Fruit fly (Drosophila melanogaster): ENCODE measurements around the gene CG15005.

CG15005 gene

DNA sequence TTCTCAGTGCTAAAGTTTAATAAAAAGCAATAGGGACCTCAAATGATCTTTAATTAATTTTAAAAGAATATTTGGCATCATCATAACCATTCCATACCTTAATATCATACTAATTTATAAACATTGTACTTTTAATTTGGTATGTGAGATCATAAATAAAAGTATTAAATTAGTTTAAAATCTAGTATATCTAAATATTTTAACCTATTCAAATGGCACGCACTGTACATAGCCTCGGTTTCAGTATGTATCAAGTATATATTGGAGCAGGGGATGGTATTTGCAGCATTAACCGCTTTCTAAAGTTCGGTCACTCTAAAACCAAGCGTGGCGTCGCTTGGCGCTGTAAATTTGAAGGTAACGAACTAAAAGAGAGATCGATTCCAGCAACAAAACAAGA is 38.3 kb upstream of the CG15005 start, which contains the start of gene pav (continued):
- TF ChIP-seq CG11504 (tag; optimal IDR thresholded peaks at IDR 0.05): no peak
- no peak for TF ChIP-seq abd-A (tag; optimal IDR thresholded peaks at IDR 0.05)
- TF ChIP-seq Abd-B (GFP tag; optimal IDR thresholded peaks at IDR 0.05): peak; percentile 4
- TF ChIP-seq CG11695 (GFP tag; IDR thresholded peaks at IDR 0.05): peak; percentile 80
- TF ChIP-seq Awh (GFP tag; IDR thresholded peaks at IDR 0.05): no peak; the same call in 1 of the 2 replicates
- no peak for TF ChIP-seq fd64A (GFP tag; optimal IDR thresholded peaks at IDR 0.05)
- no peak for TF ChIP-seq Atf3 (GFP tag; optimal IDR thresholded peaks at IDR 0.05)
- TF ChIP-seq so (GFP tag; IDR thresholded peaks at IDR 0.05): peak; percentile 47; the same call in 1 of the 3 replicates
- no peak for TF ChIP-seq gcm (GFP tag; optimal IDR thresholded peaks at IDR 0.05)
- no peak for TF ChIP-seq Hr78 (GFP tag; optimal IDR thresholded peaks at IDR 0.05)
- TF ChIP-seq CG14710 (tag; optimal IDR thresholded peaks at IDR 0.05): peak; percentile 65
- no peak for TF ChIP-seq Gug (GFP tag; IDR thresholded peaks at IDR 0.05)
- TF ChIP-seq fu2 (GFP tag; optimal IDR thresholded peaks at IDR 0.05): no peak
- TF ChIP-seq Vsx1 (GFP tag; optimal IDR thresholded peaks at IDR 0.05): no peak
- TF ChIP-seq gsb (GFP tag; IDR thresholded peaks at IDR 0.05): no peak
- peak; percentile 69 for TF ChIP-seq Rfx (GFP tag; IDR thresholded peaks at IDR 0.05)
- TF ChIP-seq Usf (GFP tag; optimal IDR thresholded peaks at IDR 0.05): no peak
- TF ChIP-seq CG8359 (GFP tag; optimal IDR thresholded peaks at IDR 0.05; ENCODE audit: borderline replicate concordance): no peak
- no peak for TF ChIP-seq CG2889 (GFP tag; IDR thresholded peaks at IDR 0.05)
- TF ChIP-seq CG17802 (tag; optimal IDR thresholded peaks at IDR 0.05): no peak
- TF ChIP-seq lbe (GFP tag; optimal IDR thresholded peaks at IDR 0.05): no peak
- TF ChIP-seq schlank (tag; optimal IDR thresholded peaks at IDR 0.05): no peak
- TF ChIP-seq CG17328 (GFP tag; IDR thresholded peaks at IDR 0.05): no peak
- peak; percentile 71 for TF ChIP-seq CG2712 (tag; optimal IDR thresholded peaks at IDR 0.05)
- TF ChIP-seq CG12104 (GFP tag; optimal IDR thresholded peaks at IDR 0.05): peak; percentile 18
- peak; percentile 66 for TF ChIP-seq CG8924 (tag; optimal IDR thresholded peaks at IDR 0.05)
- no peak for TF ChIP-seq pita (GFP tag; optimal IDR thresholded peaks at IDR 0.05)
- no peak for TF ChIP-seq chm (GFP tag; IDR thresholded peaks at IDR 0.05)
- TF ChIP-seq sd (tag; optimal IDR thresholded peaks at IDR 0.05): no peak
- TF ChIP-seq Max (GFP tag; optimal IDR thresholded peaks at IDR 0.05): peak; percentile 27
- TF ChIP-seq phol (tag; optimal IDR thresholded peaks at IDR 0.05): peak; percentile 64
- TF ChIP-seq HHEX (GFP tag; optimal IDR thresholded peaks at IDR 0.05): no peak
- TF ChIP-seq nom (GFP tag; optimal IDR thresholded peaks at IDR 0.05): no peak
- TF ChIP-seq gt (GFP tag; IDR thresholded peaks at IDR 0.05): no peak
- peak; percentile 4 for TF ChIP-seq Mad (GFP tag; optimal IDR thresholded peaks at IDR 0.05)
- TF ChIP-seq br (optimal IDR thresholded peaks at IDR 0.05): no peak
- TF ChIP-seq eve (GFP tag; optimal IDR thresholded peaks at IDR 0.05): no peak
- TF ChIP-seq HLHmδ (GFP tag; optimal IDR thresholded peaks at IDR 0.05): no peak
- TF ChIP-seq E2f2 (GFP tag; IDR thresholded peaks at IDR 0.05): peak; percentile 93
- TF ChIP-seq wdn (GFP tag; IDR thresholded peaks at IDR 0.05): no peak
- TF ChIP-seq CG18599 (GFP tag; optimal IDR thresholded peaks at IDR 0.05): no peak
- TF ChIP-seq gsb-n (tag; optimal IDR thresholded peaks at IDR 0.05): no peak
- TF ChIP-seq ash1 (GFP tag; optimal IDR thresholded peaks at IDR 0.05): no peak
- no peak for TF ChIP-seq CG7357 (GFP tag; IDR thresholded peaks at IDR 0.05)
- no peak for TF ChIP-seq Dll (GFP tag; IDR thresholded peaks at IDR 0.05; ENCODE audit: partially characterized antibody)
- TF ChIP-seq knrl (GFP tag; IDR thresholded peaks at IDR 0.05; ENCODE audit: partially characterized antibody): no peak; the same call in 2 of the 3 replicates
- peak; percentile 35; the same call in 1 of the 3 replicates for TF ChIP-seq Dbx (GFP tag; IDR thresholded peaks at IDR 0.05)
- TF ChIP-seq odd (GFP tag; optimal IDR thresholded peaks at IDR 0.05): no peak
- no peak for TF ChIP-seq ham (GFP tag; IDR thresholded peaks at IDR 0.05)
- TF ChIP-seq amos (GFP tag; IDR thresholded peaks at IDR 0.05; ENCODE audit: partially characterized antibody): no peak
- TF ChIP-seq CG17385 (GFP tag; optimal IDR thresholded peaks at IDR 0.05): no peak
